Worm (Caenorhabditis elegans): Measurements from ENCODE around the gene fbxb-74.

DNA sequence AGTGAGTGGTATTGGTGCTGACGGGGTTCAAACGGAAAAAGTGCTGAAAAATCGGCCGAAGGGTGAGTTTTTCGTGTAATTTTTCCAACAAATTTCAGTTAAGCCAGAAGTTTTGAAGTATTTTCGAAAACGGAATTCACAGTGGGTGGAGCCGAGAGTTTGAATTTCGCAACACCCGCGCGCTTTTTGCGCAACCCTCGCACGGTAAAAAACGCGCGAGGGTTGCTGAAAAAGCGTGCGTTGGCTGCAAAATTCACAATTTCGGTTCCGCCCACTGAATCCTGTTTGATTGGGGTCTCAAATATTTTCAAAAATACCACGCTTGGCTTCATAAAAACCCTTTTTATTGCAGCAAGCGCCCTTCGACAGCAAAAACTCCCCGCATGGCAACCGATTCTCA, 8.3 kb upstream of the fbxb-74 start:
- no peak for TF ChIP-seq ama-1 (optimal IDR thresholded peaks at IDR 0.05)
- no peak for TF ChIP-seq zip-4 (GFP tag; optimal IDR thresholded peaks at IDR 0.05)
- no peak for TF ChIP-seq efl-3 (GFP tag; optimal IDR thresholded peaks at IDR 0.05)
- TF ChIP-seq lin-39 (tag; optimal IDR thresholded peaks at IDR 0.05) = no peak
- TF ChIP-seq ztf-11 (tag; optimal IDR thresholded peaks at IDR 0.05) = no peak
- TF ChIP-seq elt-2 (tag; optimal IDR thresholded peaks at IDR 0.05) = no peak
- TF ChIP-seq lsy-2 (tag; optimal IDR thresholded peaks at IDR 0.05) = no peak
- no peak for TF ChIP-seq lin-13 (GFP tag; optimal IDR thresholded peaks at IDR 0.05)
- TF ChIP-seq Y116A8C.19 (tag; optimal IDR thresholded peaks at IDR 0.05; ENCODE audit: borderline replicate concordance) = no peak
- TF ChIP-seq elt-3 (tag; optimal IDR thresholded peaks at IDR 0.05) = no peak

Data from whole organism, L1 larva.